Worm (Caenorhabditis elegans): ENCODE results near the gene T05E12.8.

T05E12.8 gene

DNA sequence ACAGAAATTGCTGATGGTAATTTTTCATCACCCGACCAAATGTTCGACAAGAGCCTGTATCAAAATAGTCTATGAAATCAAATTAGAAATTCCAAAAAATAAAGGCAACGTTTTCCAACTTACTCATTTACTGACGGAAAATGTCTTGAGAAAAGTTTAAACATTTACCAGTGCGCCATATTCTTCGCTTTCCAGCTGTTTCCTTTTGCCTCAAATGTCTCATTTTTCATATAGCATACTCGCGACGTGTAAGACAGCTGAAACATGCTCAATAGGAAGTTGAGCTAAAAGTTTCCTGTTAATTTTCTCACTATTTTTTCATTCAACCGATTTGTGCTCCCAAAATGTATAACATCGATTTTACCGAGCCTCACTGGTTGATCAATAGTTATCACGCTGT is 9.0 kb upstream of the T05E12.8 start, which contains the start of gene sri-66:
TSS of gene sri-66 (plus strand) at position 301 of the 400 bp plus-strand sequence.
- TF ChIP-seq K12H6.12 (tag; optimal IDR thresholded peaks at IDR 0.05) (no peak), T07F8.4 (tag; optimal IDR thresholded peaks at IDR 0.05) (no peak)

DNA sequence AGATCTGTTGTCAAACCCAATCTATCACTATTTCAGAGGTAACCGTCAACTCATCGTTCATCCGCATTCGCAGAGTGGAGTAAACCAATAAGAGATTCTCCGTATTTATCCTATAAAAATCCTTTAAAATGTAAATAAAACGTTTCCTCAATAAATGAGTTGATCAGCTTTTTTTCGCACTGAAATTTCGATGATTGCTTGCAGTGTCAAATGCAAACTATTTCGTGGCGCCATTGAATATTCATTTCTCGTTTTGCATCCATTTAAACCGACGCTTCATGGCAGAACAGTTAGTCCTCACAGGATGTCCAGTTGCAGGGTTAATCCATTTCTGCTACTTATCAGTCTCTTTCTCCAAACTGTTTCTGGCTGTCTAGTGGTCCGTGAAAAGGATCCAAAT is 7.4 kb upstream of the T05E12.8 start, which contains the start of gene F28B1.9:
TSS of gene F28B1.9 (plus strand) at position 301 of the 400 bp plus-strand sequence.
- TF ChIP-seq K12H6.12 (tag; optimal IDR thresholded peaks at IDR 0.05) (no peak), nhr-90 (tag; optimal IDR thresholded peaks at IDR 0.05) (no peak), dpff-1 (tag; optimal IDR thresholded peaks at IDR 0.05) (no peak), gei-17 (GFP tag; optimal IDR thresholded peaks at IDR 0.05) (no peak), pbrm-1 (GFP tag; IDR thresholded peaks at IDR 0.05) (no peak), Y56A3A.18 (GFP tag; IDR thresholded peaks at IDR 0.05) (no peak), nhr-27 (tag; optimal IDR thresholded peaks at IDR 0.05) (no peak), atf-7 (tag; optimal IDR thresholded peaks at IDR 0.05) (no peak), ceh-100 (GFP tag; IDR thresholded peaks at IDR 0.05) (no peak), tbx-9 (tag; optimal IDR thresholded peaks at IDR 0.05; ENCODE audit: borderline replicate concordance) (no peak), madf-6 (GFP tag; IDR thresholded peaks at IDR 0.05) (no peak), ztf-26 (tag; optimal IDR thresholded peaks at IDR 0.05) (no peak)

ce11 chrV:17064676-17065075 is 4.3 kb upstream of the T05E12.8 start, which contains the start of gene srh-255:
Gene srh-255, plus strand, starts transcription at chrV:17064976.
- no peak for TF ChIP-seq dox-1 (GFP tag; IDR thresholded peaks at IDR 0.05)
- no peak for TF ChIP-seq F37B4.10 (GFP tag; IDR thresholded peaks at IDR 0.05)
- no peak for TF ChIP-seq lag-1 (GFP tag; IDR thresholded peaks at IDR 0.05)
- no peak for TF ChIP-seq Y53G8AR.9 (GFP tag; conservative IDR thresholded peaks at IDR 0.05)
- no peak for TF ChIP-seq madf-8 (GFP tag; conservative IDR thresholded peaks at IDR 0.05)
- no peak for TF ChIP-seq efl-1 (GFP tag; optimal IDR thresholded peaks at IDR 0.05)
- no peak for TF ChIP-seq egl-44 (GFP tag; IDR thresholded peaks at IDR 0.05)
- TF ChIP-seq ztf-22 (GFP tag; optimal IDR thresholded peaks at IDR 0.05) = no peak
- no peak for TF ChIP-seq let-526 (GFP tag; IDR thresholded peaks at IDR 0.05)
- TF ChIP-seq nhr-120 (GFP tag; IDR thresholded peaks at IDR 0.05) = no peak
- TF ChIP-seq F55B11.4 (tag; optimal IDR thresholded peaks at IDR 0.05; ENCODE audit: borderline replicate concordance, insufficient read depth) = no peak
- no peak for TF ChIP-seq ccch-3 (GFP tag; optimal IDR thresholded peaks at IDR 0.05)

DNA sequence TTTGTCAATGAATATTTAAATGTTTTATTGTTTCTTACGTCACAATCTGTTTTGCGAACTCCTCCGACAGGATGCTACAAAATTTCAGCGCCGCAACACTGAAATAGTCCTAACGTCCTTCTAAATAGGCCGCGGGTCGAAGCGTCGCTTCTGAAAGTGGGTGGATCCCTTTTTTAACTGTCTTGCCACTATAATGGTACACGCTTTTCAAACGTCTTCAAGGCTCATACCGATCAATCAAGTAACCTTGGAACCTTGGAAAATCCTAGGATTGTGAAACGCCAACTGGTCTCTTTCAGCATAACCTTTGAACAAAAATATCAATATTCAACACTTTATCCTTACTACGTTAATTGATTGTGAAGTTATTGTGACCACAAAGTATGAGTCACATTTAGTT is 2.3 kb upstream of the T05E12.8 start:
- TF ChIP-seq madf-3 (GFP tag; IDR thresholded peaks at IDR 0.05) = no peak
- TF ChIP-seq ceh-91 (GFP tag; IDR thresholded peaks at IDR 0.05) = no peak
- no peak for TF ChIP-seq hmg-1.2 (GFP tag; IDR thresholded peaks at IDR 0.05)
- TF ChIP-seq lin-26 (GFP tag; IDR thresholded peaks at IDR 0.05) = no peak
- TF ChIP-seq nhr-80 (tag; optimal IDR thresholded peaks at IDR 0.05) = no peak
- TF ChIP-seq let-607 (tag; optimal IDR thresholded peaks at IDR 0.05) = no peak
- no peak for TF ChIP-seq Y53F4B.3 (GFP tag; IDR thresholded peaks at IDR 0.05)
- TF ChIP-seq madf-10 (tag; optimal IDR thresholded peaks at IDR 0.05) = no peak
- no peak for TF ChIP-seq lir-1 (GFP tag; conservative IDR thresholded peaks at IDR 0.05)

DNA sequence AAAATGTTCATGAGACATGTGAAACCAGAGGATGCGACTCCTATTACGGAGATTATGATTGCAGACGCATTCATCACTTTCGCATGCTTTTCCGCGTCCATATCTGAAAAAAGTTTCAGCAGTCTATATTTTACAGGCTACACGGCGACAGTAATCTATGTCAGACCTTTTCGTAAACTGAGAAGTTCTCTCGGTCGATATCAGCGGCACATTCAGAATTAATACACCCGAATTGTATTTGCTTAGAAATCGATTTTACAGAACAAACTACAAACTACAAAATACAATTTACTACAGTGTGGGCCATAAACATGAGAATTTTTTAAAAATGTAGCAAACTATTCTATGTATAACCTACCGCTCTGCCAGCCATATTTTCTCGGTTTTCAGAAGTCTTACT is 2.6 kb downstream of the T05E12.8 start, which contains the start of gene srbc-14:
TSS of gene srbc-14 (minus strand) at position 101 of the 400 bp plus-strand sequence.
- no peak for TF ChIP-seq F10E7.11 (tag; optimal IDR thresholded peaks at IDR 0.05)
- TF ChIP-seq ceh-58 (GFP tag; IDR thresholded peaks at IDR 0.05) = no peak
- TF ChIP-seq zfh-2 (GFP tag; conservative IDR thresholded peaks at IDR 0.05) = no peak
- TF ChIP-seq ztf-6 (GFP tag; IDR thresholded peaks at IDR 0.05) = no peak
